Fruit fly (Drosophila melanogaster) whole organism, embryonic: Measurements from ENCODE around the gene Gycbeta100B.

Experiments used
- Adf1 ChIP-seq: fragments of 200-800 bp; sonication (Bioruptor generic); IDR thresholded peaks from 2 replicates; pipeline ENCODE4 v1.3.6; 2022; ENCODE audit warnings: missing biosample characterization, missing genetic modification characterization
- Atf-2 ChIP-seq: fragments of 200-800 bp; sonication (Bioruptor generic); optimal IDR thresholded peaks from 2 replicates; lab custom pipeline; 2016; ENCODE audit warnings: missing biosample characterization, missing genetic modification characterization
- CG10366 ChIP-seq: fragments of 200-800 bp; sonication (Bioruptor generic); IDR thresholded peaks from 2 replicates; pipeline ENCODE4 v1.3.6; 2022; ENCODE audit warnings: missing biosample characterization, missing genetic modification characterization
- CG10431 ChIP-seq: fragments of 200-800 bp; sonication (Bioruptor generic); optimal IDR thresholded peaks from 3 replicates; lab custom pipeline; 2018; ENCODE audit warnings: missing biosample characterization, mild to moderate bottlenecking, missing genetic modification characterization
- CG10543 ChIP-seq: fragments of 200-800 bp; sonication (Bioruptor generic); optimal IDR thresholded peaks from 3 replicates; lab custom pipeline; 2017; ENCODE audit warnings: missing biosample characterization, mild to moderate bottlenecking, missing genetic modification characterization, moderate library complexity
- CG12155 ChIP-seq: fragments of 200-800 bp; sonication (Bioruptor generic); optimal IDR thresholded peaks from 3 replicates; lab custom pipeline; 2016; ENCODE audit warnings: missing biosample characterization, missing genetic modification characterization
- CG1233 ChIP-seq: fragments of 200-800 bp; sonication (Bioruptor generic); optimal IDR thresholded peaks from 4 replicates; lab custom pipeline; 2018; ENCODE audit warnings: missing biosample characterization, mild to moderate bottlenecking, missing genetic modification characterization
- CG12659 ChIP-seq: fragments of 200-800 bp; sonication (Bioruptor generic); optimal IDR thresholded peaks from 3 replicates; lab custom pipeline; 2017; ENCODE audit warnings: mild to moderate bottlenecking, missing biosample characterization, missing genetic modification reagents, missing genetic modification characterization
- CG12769 ChIP-seq: fragments of 200-800 bp; sonication (Bioruptor generic); optimal IDR thresholded peaks from 2 replicates; lab custom pipeline; 2019; ENCODE audit warnings: missing biosample characterization, mild to moderate bottlenecking, missing genetic modification characterization, moderate library complexity
- CG13624 ChIP-seq: fragments of 200-800 bp; sonication (Bioruptor generic); optimal IDR thresholded peaks from 2 replicates; lab custom pipeline; 2016; ENCODE audit warnings: missing biosample characterization, missing genetic modification characterization
- CG15479 ChIP-seq: fragments of 200-800 bp; sonication (Bioruptor generic); optimal IDR thresholded peaks from 3 replicates; lab custom pipeline; 2019; ENCODE audit warnings: missing biosample characterization, mild to moderate bottlenecking, missing genetic modification characterization, moderate library complexity
- CG1832 ChIP-seq: fragments of 200-800 bp; sonication (Bioruptor generic); optimal IDR thresholded peaks from 2 replicates; lab custom pipeline; 2017; ENCODE audit warnings: missing biosample characterization, mild to moderate bottlenecking, missing genetic modification characterization, inconsistent platforms
- CG2678 ChIP-seq: fragments of 200-800 bp; sonication (Bioruptor generic); optimal IDR thresholded peaks from 3 replicates; lab custom pipeline; 2019; ENCODE audit warnings: missing biosample characterization, mild to moderate bottlenecking, missing genetic modification characterization, moderate library complexity
- CG4730 ChIP-seq: fragments of 200-800 bp; sonication (Bioruptor generic); IDR thresholded peaks from 2 replicates; pipeline ENCODE4 v1.3.6; 2022; ENCODE audit warnings: missing biosample characterization, missing genetic modification characterization
- CG6854 ChIP-seq: fragments of 200-800 bp; sonication (Bioruptor generic); optimal IDR thresholded peaks from 3 replicates; lab custom pipeline; 2017; ENCODE audit warnings: missing biosample characterization, mild to moderate bottlenecking, missing genetic modification characterization
- Camta ChIP-seq: fragments of 200-800 bp; sonication (Bioruptor generic); optimal IDR thresholded peaks from 2 replicates; lab custom pipeline; 2016; ENCODE audit warnings: missing biosample characterization, missing genetic modification characterization
- CoRest ChIP-seq: fragments of 200-800 bp; sonication (Bioruptor generic); optimal IDR thresholded peaks from 3 replicates; lab custom pipeline; 2018; ENCODE audit warnings: missing biosample characterization, mild to moderate bottlenecking, missing genetic modification characterization, moderate library complexity
- D ChIP-seq, 2 experiments: fragments of 200-800 bp in 1 of 2; fragments of >200 bp in 1 of 2; sonication (Bioruptor generic) in 1 of 2; optimal IDR thresholded peaks; 2 replicates in 1 of 2; 3 replicates in 1 of 2; lab custom pipeline; 2017; ENCODE audit warnings: mild to moderate bottlenecking in 1 of 2, missing biosample characterization in 1 of 2, missing genetic modification characterization in 1 of 2, missing genetic modification reagents in 1 of 2
- Dbx ChIP-seq: fragments of 200-800 bp; sonication (Bioruptor generic); IDR thresholded peaks from 3 replicates; pipeline ENCODE4 v1.3.6; 2022; ENCODE audit warnings: missing biosample characterization, missing genetic modification characterization
- Dfd ChIP-seq, 2 experiments: fragments of >200 bp; optimal IDR thresholded peaks; 2 replicates each; lab custom pipeline; 2017; ENCODE audit warnings: missing biosample characterization in 2 of 2, missing genetic modification characterization in 2 of 2
- Fer1 ChIP-seq: fragments of 200-800 bp; sonication (Bioruptor generic); optimal IDR thresholded peaks from 2 replicates; lab custom pipeline; 2017; ENCODE audit warnings: missing biosample characterization, mild to moderate bottlenecking, missing genetic modification characterization
- Hand ChIP-seq: fragments of 200-800 bp; sonication (Bioruptor generic); optimal IDR thresholded peaks from 2 replicates; lab custom pipeline; 2017; ENCODE audit warnings: mild to moderate bottlenecking, missing biosample characterization, missing genetic modification reagents, missing genetic modification characterization
- Hmr ChIP-seq: fragments of 200-800 bp; sonication (Bioruptor generic); optimal IDR thresholded peaks from 3 replicates; lab custom pipeline; 2017; ENCODE audit warnings: mild to moderate bottlenecking, missing biosample characterization, missing genetic modification reagents, missing genetic modification characterization
- Hr78 ChIP-seq, 2 experiments: fragments of 200-800 bp in 1 of 2; fragments of >200 bp in 1 of 2; sonication (Bioruptor generic) in 1 of 2; optimal IDR thresholded peaks; 2 replicates each; lab custom pipeline; 2017 to 2019; ENCODE audit warnings: missing biosample characterization in 2 of 2, missing genetic modification characterization in 2 of 2, mild to moderate bottlenecking in 1 of 2, moderate library complexity in 1 of 2
- Nf-YB ChIP-seq: fragments of 200-800 bp; sonication (Bioruptor generic); optimal IDR thresholded peaks from 3 replicates; lab custom pipeline; 2019; ENCODE audit warnings: missing biosample characterization, mild to moderate bottlenecking, missing genetic modification characterization, moderate library complexity
- Nf-YC ChIP-seq: fragments of 200-800 bp; optimal IDR thresholded peaks from 3 replicates; lab custom pipeline; 2019; ENCODE audit warnings: missing biosample characterization, mild to moderate bottlenecking, missing genetic modification characterization, moderate library complexity
- Spps ChIP-seq: fragments of 200-800 bp; sonication (Bioruptor generic); optimal IDR thresholded peaks from 2 replicates; lab custom pipeline; 2018; ENCODE audit warnings: missing biosample characterization, mild to moderate bottlenecking, missing genetic modification characterization
- abd-A ChIP-seq: fragments of 200-800 bp; sonication (Bioruptor generic); optimal IDR thresholded peaks from 3 replicates; lab custom pipeline; 2019; ENCODE audit warnings: missing biosample characterization, mild to moderate bottlenecking, missing genetic modification characterization, moderate library complexity
- ac ChIP-seq: fragments of 200-800 bp; sonication (Bioruptor generic); optimal IDR thresholded peaks from 3 replicates; lab custom pipeline; 2017; ENCODE audit warnings: missing biosample characterization, mild to moderate bottlenecking, missing genetic modification characterization
- bsh ChIP-seq, 2 experiments: fragments of 200-800 bp; sonication (Bioruptor generic); optimal IDR thresholded peaks; 2 replicates each; lab custom pipeline; 2017 to 2018; ENCODE audit warnings: mild to moderate bottlenecking in 2 of 2, missing biosample characterization in 2 of 2, missing genetic modification characterization in 2 of 2, moderate library complexity in 1 of 2
- cg ChIP-seq: fragments of 200-800 bp; sonication (Bioruptor generic); optimal IDR thresholded peaks from 3 replicates; lab custom pipeline; 2019; ENCODE audit warnings: missing biosample characterization, mild to moderate bottlenecking, missing genetic modification characterization, moderate library complexity
- chif ChIP-seq, 2 experiments: fragments of 200-800 bp; sonication (Bioruptor generic); optimal IDR thresholded peaks; 3 replicates each; lab custom pipeline; 2016; ENCODE audit warnings: missing biosample characterization in 2 of 2, missing genetic modification characterization in 2 of 2
- cwo ChIP-seq: fragments of 200-800 bp; sonication (Bioruptor generic); optimal IDR thresholded peaks from 3 replicates; lab custom pipeline; 2017; ENCODE audit warnings: missing biosample characterization, missing genetic modification characterization, mild to moderate bottlenecking, moderate library complexity, missing genetic modification reagents
- fd64A ChIP-seq: fragments of 200-800 bp; sonication (Bioruptor generic); optimal IDR thresholded peaks from 3 replicates; lab custom pipeline; 2018; ENCODE audit warnings: missing biosample characterization, mild to moderate bottlenecking, missing genetic modification characterization
- nau ChIP-seq: fragments of 200-800 bp; sonication (Bioruptor generic); optimal IDR thresholded peaks from 3 replicates; lab custom pipeline; 2017; ENCODE audit warnings: missing biosample characterization, mild to moderate bottlenecking, missing genetic modification characterization, missing genetic modification reagents
- nom ChIP-seq: fragments of 200-800 bp; sonication (Bioruptor generic); optimal IDR thresholded peaks from 2 replicates; lab custom pipeline; 2017; ENCODE audit warnings: missing biosample characterization, missing genetic modification characterization, mild to moderate bottlenecking, moderate library complexity, missing genetic modification reagents
- odd ChIP-seq: fragments of 200-800 bp; sonication (Bioruptor generic); optimal IDR thresholded peaks from 2 replicates; lab custom pipeline; 2017; ENCODE audit warnings: missing biosample characterization, mild to moderate bottlenecking, missing genetic modification characterization
- pb ChIP-seq: fragments of 200-800 bp; sonication (Bioruptor generic); optimal IDR thresholded peaks from 3 replicates; lab custom pipeline; 2016; ENCODE audit warnings: missing biosample characterization, missing genetic modification characterization
- sc ChIP-seq, 3 experiments: fragments of >200 bp in 2 of 3; fragments of 200-800 bp in 1 of 3; sonication (Bioruptor generic) in 1 of 3; optimal IDR thresholded peaks; 2 replicates in 2 of 3; 3 replicates in 1 of 3; lab custom pipeline; 2017; ENCODE audit warnings: mild to moderate bottlenecking in 1 of 3, missing biosample characterization in 1 of 3, missing genetic modification characterization in 1 of 3, missing genetic modification reagents in 1 of 3
- sens ChIP-seq: fragments of 200-800 bp; sonication (Bioruptor generic); peaks from one replicate; lab custom pipeline; 2016; ENCODE audit warnings: missing biosample characterization, missing genetic modification characterization
- seq ChIP-seq: fragments of 200-800 bp; sonication (Bioruptor generic); IDR thresholded peaks from 2 replicates; pipeline ENCODE4 v1.3.6; 2022; ENCODE audit warnings: missing biosample characterization, missing genetic modification characterization
- stwl ChIP-seq: fragments of 200-800 bp; sonication (Bioruptor generic); optimal IDR thresholded peaks from 3 replicates; lab custom pipeline; 2018; ENCODE audit warnings: missing biosample characterization, mild to moderate bottlenecking, missing genetic modification characterization, moderate library complexity
- sug ChIP-seq: fragments of 200-800 bp; optimal IDR thresholded peaks from 2 replicates; lab custom pipeline; 2019; ENCODE audit warnings: missing biosample characterization, mild to moderate bottlenecking, missing genetic modification characterization, moderate library complexity
- tx ChIP-seq: fragments of 200-800 bp; sonication (Bioruptor generic); optimal IDR thresholded peaks from 2 replicates; lab custom pipeline; 2016; ENCODE audit warnings: missing biosample characterization, missing genetic modification characterization
- wdn ChIP-seq: fragments of 200-800 bp; sonication (Bioruptor generic); IDR thresholded peaks from 2 replicates; pipeline ENCODE4 v1.3.6; 2022; ENCODE audit warnings: missing biosample characterization, missing genetic modification characterization

Gene Gycbeta100B

DNA sequence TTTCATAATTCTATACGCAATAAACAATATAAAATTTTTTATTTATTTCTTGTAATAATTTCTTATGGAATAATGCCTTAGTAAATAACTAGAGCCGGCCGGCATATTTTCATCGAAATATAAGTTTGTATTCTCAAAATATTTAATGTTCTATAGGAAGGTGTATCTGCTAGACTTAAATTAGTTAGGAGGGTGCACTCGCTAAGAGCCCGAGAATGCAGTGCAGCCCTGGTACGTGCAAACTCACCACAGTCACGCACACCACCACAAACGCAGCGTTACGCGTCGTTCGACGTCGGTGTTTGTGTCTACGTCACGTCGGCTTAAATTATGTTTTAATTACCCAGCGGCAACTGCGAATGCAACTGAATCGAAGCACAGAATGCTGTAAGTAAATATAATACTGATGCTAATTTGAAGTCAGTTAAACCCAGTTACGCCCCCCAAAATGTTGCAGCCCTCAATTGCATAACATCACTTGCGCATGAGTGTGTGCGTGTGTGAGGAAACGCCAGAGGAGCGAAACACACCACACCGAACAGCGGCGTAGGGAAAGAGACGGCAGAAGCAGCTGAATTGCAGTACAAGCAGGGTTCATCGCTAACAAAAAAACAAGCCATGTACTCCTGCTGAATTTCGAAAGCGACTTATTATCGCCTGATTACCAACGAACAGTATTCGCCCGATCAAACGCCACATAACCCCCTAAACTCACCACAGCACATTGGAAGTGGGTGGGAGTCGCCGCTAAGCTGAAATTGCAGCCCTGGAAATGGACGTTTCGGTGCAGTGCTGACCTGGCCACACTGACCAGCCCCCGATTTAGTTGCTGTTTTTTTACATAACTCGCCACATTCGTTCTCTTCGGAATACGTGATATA lies 86.5 kb downstream of the Gycbeta100B start, which contains the start of gene CG12054 (continued):
- no peak for TF ChIP-seq nau (GFP tag; lab: Kevin White, UChicago)
- no peak for TF ChIP-seq sc (optimal IDR thresholded peaks at IDR 0.05; lab: Kevin White, UChicago)
- no peak for TF ChIP-seq sc (GFP tag; optimal IDR thresholded peaks at IDR 0.05; lab: Kevin White, UChicago)
- no peak for TF ChIP-seq CG1832
- peak; percentile 34 for TF ChIP-seq abd-A
- no peak for TF ChIP-seq Adf1
- peak; percentile 16 for TF ChIP-seq CG13624
- no peak for TF ChIP-seq Dbx
- TF ChIP-seq Hmr = peak; percentile 20
- no peak for TF ChIP-seq Hand (GFP tag; lab: Kevin White, UChicago)
- TF ChIP-seq CG10431 = no peak
- TF ChIP-seq chif (GFP tag; optimal IDR thresholded peaks at IDR 0.05; lab: Kevin White, UChicago) = no peak
- no peak for TF ChIP-seq Atf-2 (GFP tag; lab: Kevin White, UChicago)
- TF ChIP-seq cwo = no peak
- no peak for TF ChIP-seq ac (GFP tag; lab: Kevin White, UChicago)
- TF ChIP-seq Hr78 (GFP tag; optimal IDR thresholded peaks at IDR 0.05; lab: Kevin White, UChicago) = no peak

DNA sequence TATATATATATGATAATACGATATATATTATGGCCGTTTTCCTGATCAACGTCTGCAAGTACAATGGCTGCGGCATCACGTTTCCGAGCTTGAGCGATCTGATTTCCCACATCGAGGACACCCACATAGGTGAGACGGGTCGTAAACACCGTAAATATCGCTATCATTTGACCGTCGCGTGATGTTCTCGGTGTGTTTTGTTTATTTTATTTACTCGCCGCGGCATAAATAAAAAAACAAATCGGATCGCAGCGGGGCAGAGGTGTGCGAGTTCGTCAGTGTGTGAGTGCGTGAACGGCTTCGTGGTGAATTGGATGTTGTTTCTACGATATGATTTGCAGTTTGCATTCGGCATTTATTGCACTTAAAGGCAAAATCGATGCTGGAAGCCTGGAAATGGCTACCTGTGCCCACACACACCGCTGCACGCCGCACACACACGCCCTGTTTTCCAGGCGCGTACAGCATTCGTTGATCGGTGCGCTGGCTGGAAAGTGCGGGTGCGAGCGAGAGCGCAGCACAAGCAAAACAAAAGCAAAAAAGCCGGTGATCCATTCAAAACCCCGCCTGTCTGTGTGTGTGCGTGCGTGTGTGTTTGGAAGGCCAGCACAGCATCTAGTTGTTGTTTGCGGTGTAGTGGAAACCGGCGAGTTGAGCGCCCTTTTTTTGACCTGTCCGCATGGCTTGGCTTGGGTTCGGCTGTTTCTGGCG lies 87.3 kb downstream of the Gycbeta100B start:
- TF ChIP-seq Spps (tag; lab: Kevin White, UChicago) (no peak), CG12659 (peak; percentile 20), CG12155 (GFP tag; lab: Kevin White, UChicago) (peak; percentile 88), CG1832 (peak; percentile 85), sens (peak; percentile 77), fd64A (peak; percentile 41), pb (GFP tag; lab: Kevin White, UChicago) (no peak), stwl (tag; lab: Kevin White, UChicago) (no peak), tx (GFP tag; lab: Kevin White, UChicago) (no peak), Dfd (GFP tag; optimal IDR thresholded peaks at IDR 0.05; lab: Kevin White, UChicago) (no peak), Fer1 (GFP tag; lab: Kevin White, UChicago) (peak; percentile 31), Nf-YC (tag; lab: Kevin White, UChicago) (peak; percentile 3), CG12769 (tag; lab: Kevin White, UChicago) (peak; percentile 26), wdn (no peak), CG10543 (GFP tag; lab: Kevin White, UChicago) (peak; percentile 63), bsh (GFP tag; optimal IDR thresholded peaks at IDR 0.05; lab: Kevin White, UChicago) (peak in 1 of 2 experiments; percentile 82), Nf-YB (GFP tag; lab: Kevin White, UChicago) (peak; percentile 32), CG6854 (GFP tag; lab: Kevin White, UChicago) (peak; percentile 7), Camta (GFP tag; lab: Kevin White, UChicago) (no peak), nom (GFP tag; lab: Kevin White, UChicago) (peak; percentile 91), cg (GFP tag; lab: Kevin White, UChicago) (peak; percentile 95), CG4730 (no peak), CoRest (tag; lab: Kevin White, UChicago) (no peak), D (optimal IDR thresholded peaks at IDR 0.05; lab: Kevin White, UChicago) (peak; percentile 80), D (GFP tag; optimal IDR thresholded peaks at IDR 0.05; lab: Kevin White, UChicago) (no peak), CG15479 (GFP tag; lab: Kevin White, UChicago) (peak; percentile 43), seq (GFP tag; lab: Robert Waterston, UW) (no peak), CG1233 (no peak), CG2678 (tag; lab: Kevin White, UChicago) (peak; percentile 4), CG10366 (GFP tag; lab: Robert Waterston, UW) (no peak), odd (peak; percentile 3), sug (tag; lab: Kevin White, UChicago) (peak; percentile 5)
